Fruit fly (Drosophila melanogaster): ENCODE measurements around the gene CG33995.

Gene CG33995

DNA sequence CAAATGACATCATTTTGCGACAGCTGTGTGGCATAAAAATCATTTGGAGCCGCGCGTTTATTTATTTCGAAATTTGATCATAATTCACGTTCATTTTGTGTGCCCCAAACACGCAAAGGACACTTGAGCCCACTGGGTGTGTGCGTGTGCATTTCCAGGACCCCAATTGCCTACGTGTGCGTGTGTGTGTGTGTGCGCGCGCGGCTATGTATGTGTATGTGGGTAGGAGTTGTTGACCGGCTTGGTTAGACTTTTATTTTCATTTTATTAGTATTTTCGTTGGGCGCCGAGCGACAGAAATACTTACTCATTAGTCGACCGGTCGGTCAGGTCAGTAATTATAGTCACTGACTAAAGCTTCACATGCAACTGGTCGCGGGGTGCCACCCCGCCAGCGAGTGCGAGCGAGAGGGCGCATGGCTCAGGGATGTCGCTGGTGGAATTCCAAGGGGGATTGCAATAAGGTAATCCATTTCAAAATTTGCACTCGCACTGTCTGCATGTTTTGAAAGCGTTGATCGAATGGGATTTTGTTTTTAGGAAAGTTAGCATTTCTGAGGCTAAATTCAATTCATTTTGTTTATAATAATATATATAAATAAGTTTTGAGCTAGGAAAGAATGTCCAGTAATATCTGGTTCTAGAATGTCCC, 551 bp downstream of the CG33995 start (continued):
- TF ChIP-seq CG13775 (GFP tag; optimal IDR thresholded peaks at IDR 0.05): peak; percentile 46
- TF ChIP-seq sug (tag; optimal IDR thresholded peaks at IDR 0.05): no peak
- TF ChIP-seq CG7556 (GFP tag; optimal IDR thresholded peaks at IDR 0.05): peak; percentile 4
- TF ChIP-seq CG9876 (GFP tag; optimal IDR thresholded peaks at IDR 0.05): no peak
- 0 out of 3 replicates have a peak, but pooled peaks have one; percentile 1 for TF ChIP-seq CG14860 (GFP tag; IDR thresholded peaks at IDR 0.05; ENCODE audit: partially characterized antibody)
- TF ChIP-seq CG8924 (tag; optimal IDR thresholded peaks at IDR 0.05): peak; percentile 4
- peak; percentile 64 for TF ChIP-seq CG15479 (GFP tag; optimal IDR thresholded peaks at IDR 0.05)
- no peak for TF ChIP-seq sob (GFP tag; IDR thresholded peaks at IDR 0.05)
- TF ChIP-seq CG18599 (GFP tag; optimal IDR thresholded peaks at IDR 0.05): peak; percentile 65
- no peak for TF ChIP-seq luna (GFP tag; optimal IDR thresholded peaks at IDR 0.05)
- peak; percentile 57 for TF ChIP-seq lilli (GFP tag; optimal IDR thresholded peaks at IDR 0.05)
- TF ChIP-seq CG10209 (GFP tag; optimal IDR thresholded peaks at IDR 0.05): peak; percentile 53
- no peak for TF ChIP-seq Hmx (GFP tag; optimal IDR thresholded peaks at IDR 0.05)
- TF ChIP-seq Dad (GFP tag; optimal IDR thresholded peaks at IDR 0.05): no peak
- no peak for TF ChIP-seq sens-2 (GFP tag; IDR thresholded peaks at IDR 0.05)
- TF ChIP-seq NC2β (GFP tag; optimal IDR thresholded peaks at IDR 0.05): no peak

DNA sequence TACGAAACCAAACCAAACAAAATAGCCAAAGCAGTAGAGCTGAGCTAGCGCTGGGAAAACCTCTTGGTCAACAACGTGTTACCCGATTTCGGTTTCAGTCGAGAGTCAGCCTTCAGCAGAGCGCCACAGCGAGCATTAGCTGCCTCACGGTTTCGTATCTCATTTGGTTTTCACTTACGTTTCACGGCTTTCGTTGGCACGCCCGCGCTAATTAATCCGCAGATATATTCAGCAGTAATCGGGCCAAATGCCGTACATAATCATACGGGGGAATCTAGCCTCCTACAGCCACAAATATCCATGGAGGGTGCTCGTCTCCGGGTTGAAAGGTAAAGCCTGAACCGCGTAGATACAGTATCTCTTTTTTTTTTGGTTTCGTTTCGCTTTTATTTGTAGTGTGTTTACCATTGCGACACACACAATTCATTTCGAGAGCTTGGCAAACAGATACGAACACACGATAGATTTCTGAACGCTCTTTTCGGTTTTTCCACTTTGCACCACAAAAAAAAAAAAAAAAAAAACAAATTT, 1.4 kb downstream of the CG33995 start, which contains the start of gene CG31650:
TSS of gene CG31650 (minus strand) at position 352 of the 531 bp plus-strand sequence.
- TF ChIP-seq unc-4 (GFP tag; IDR thresholded peaks at IDR 0.05; ENCODE audit: partially characterized antibody) (0 out of 2 replicates have a peak, but pooled peaks have one; percentile 37), grn (GFP tag; optimal IDR thresholded peaks at IDR 0.05) (peak; percentile 69), CG11696 (GFP tag; IDR thresholded peaks at IDR 0.05) (0 out of 2 replicates have a peak, but pooled peaks have one; percentile 25), Dad (GFP tag; optimal IDR thresholded peaks at IDR 0.05) (no peak), Ets65A (GFP tag) (peak; percentile 32), Med (GFP tag) (peak; percentile 35), ftz-f1 (GFP tag; optimal IDR thresholded peaks at IDR 0.05) (peak; percentile 11), Ptx1 (GFP tag; IDR thresholded peaks at IDR 0.05) (0 out of 2 replicates have a peak, but pooled peaks have one; percentile 7), CG12104 (GFP tag; optimal IDR thresholded peaks at IDR 0.05) (no peak), mam (GFP tag; optimal IDR thresholded peaks at IDR 0.05) (no peak), CG10543 (GFP tag; optimal IDR thresholded peaks at IDR 0.05) (peak; percentile 43), CG6175 (GFP tag; IDR thresholded peaks at IDR 0.05) (peak; percentile 42; the same call in 2 of the 3 replicates), lab (GFP tag; optimal IDR thresholded peaks at IDR 0.05) (peak; percentile 16), ci (GFP tag; IDR thresholded peaks at IDR 0.05) (peak; percentile 7; the same call in 2 of the 3 replicates), Hr78 (GFP tag; optimal IDR thresholded peaks at IDR 0.05) (peak in 1 of 2 experiments; percentile 90), Drgx (GFP tag; IDR thresholded peaks at IDR 0.05) (peak; percentile 17; the same call in 1 of the 2 replicates), CG10654 (GFP tag; optimal IDR thresholded peaks at IDR 0.05) (no peak), Rfx (GFP tag; IDR thresholded peaks at IDR 0.05) (peak; percentile 6; the same call in 1 of the 2 replicates), sens (GFP tag) (peak; percentile 17), chm (GFP tag; IDR thresholded peaks at IDR 0.05) (peak; percentile 53), pb (GFP tag; optimal IDR thresholded peaks at IDR 0.05) (peak; percentile 36), CG12769 (tag; optimal IDR thresholded peaks at IDR 0.05) (peak; percentile 24), ken (GFP tag; IDR thresholded peaks at IDR 0.05) (peak; percentile 12; the same call in 1 of the 3 replicates), CG2199 (GFP tag; IDR thresholded peaks at IDR 0.05) (peak; percentile 21; the same call in 1 of the 3 replicates), CG10959 (GFP tag; IDR thresholded peaks at IDR 0.05) (no peak), eve (GFP tag; optimal IDR thresholded peaks at IDR 0.05) (no peak), kni (GFP tag; optimal IDR thresholded peaks at IDR 0.05) (peak; percentile 65), btn (GFP tag; optimal IDR thresholded peaks at IDR 0.05) (peak; percentile 13), cg (GFP tag; optimal IDR thresholded peaks at IDR 0.05) (peak; percentile 35), exex (tag; optimal IDR thresholded peaks at IDR 0.05) (peak; percentile 49), Side (GFP tag; optimal IDR thresholded peaks at IDR 0.05) (no peak), sd (tag; optimal IDR thresholded peaks at IDR 0.05) (peak; percentile 30), chinmo (GFP tag; IDR thresholded peaks at IDR 0.05; ENCODE audit: partially characterized antibody) (peak; percentile 76; the same call in 1 of the 4 replicates)

All from whole organism, embryonic.